Fruit fly (Drosophila melanogaster): ENCODE data around the gene pdgy.

Gene pdgy

dm6 chrX:14952097-14952844 lies 1.1 kb downstream of the pdgy start (continued):
- TF ChIP-seq zen2 (GFP tag; IDR thresholded peaks at IDR 0.05; ENCODE audit: partially characterized antibody) = no peak
- TF ChIP-seq CG6683 (GFP tag; optimal IDR thresholded peaks at IDR 0.05) = no peak
- TF ChIP-seq CG10543 (GFP tag; optimal IDR thresholded peaks at IDR 0.05) = no peak
- peak; percentile 33 for TF ChIP-seq sqz (GFP tag; optimal IDR thresholded peaks at IDR 0.05)
- TF ChIP-seq CG11093 (GFP tag; IDR thresholded peaks at IDR 0.05) = no peak
- TF ChIP-seq Gsc (GFP tag; IDR thresholded peaks at IDR 0.05) = no peak
- no peak for TF ChIP-seq ftz-f1 (GFP tag; optimal IDR thresholded peaks at IDR 0.05)
- TF ChIP-seq gce (GFP tag; IDR thresholded peaks at IDR 0.05) = peak; percentile 34; the same call in 1 of the 3 replicates
- peak; percentile 54 for TF ChIP-seq fd96Cb (tag; optimal IDR thresholded peaks at IDR 0.05)
- TF ChIP-seq BtbVII (GFP tag; optimal IDR thresholded peaks at IDR 0.05) = no peak
- no peak for TF ChIP-seq CG9797 (GFP tag; optimal IDR thresholded peaks at IDR 0.05)
- no peak for TF ChIP-seq CG7928 (GFP tag; optimal IDR thresholded peaks at IDR 0.05)
- TF ChIP-seq chif (GFP tag; optimal IDR thresholded peaks at IDR 0.05) = peak in 1 of 2 experiments; percentile 53
- TF ChIP-seq CG14014 (GFP tag; IDR thresholded peaks at IDR 0.05) = no peak
- TF ChIP-seq corto (GFP tag; optimal IDR thresholded peaks at IDR 0.05) = no peak
- no peak for TF ChIP-seq CG3847 (GFP tag; IDR thresholded peaks at IDR 0.05)
- no peak for TF ChIP-seq tio (GFP tag; optimal IDR thresholded peaks at IDR 0.05)
- TF ChIP-seq CG30020 (tag; optimal IDR thresholded peaks at IDR 0.05) = no peak
- peak; percentile 64 for TF ChIP-seq CG31441 (GFP tag; IDR thresholded peaks at IDR 0.05)
- no peak for TF ChIP-seq CG10209 (GFP tag; optimal IDR thresholded peaks at IDR 0.05)
- TF ChIP-seq slou (GFP tag; optimal IDR thresholded peaks at IDR 0.05) = no peak
- peak; percentile 36 for TF ChIP-seq tin (GFP tag; optimal IDR thresholded peaks at IDR 0.05)
- TF ChIP-seq CG32532 (GFP tag; IDR thresholded peaks at IDR 0.05) = no peak
- peak; percentile 0 for TF ChIP-seq CG11723 (GFP tag; optimal IDR thresholded peaks at IDR 0.05)
- no peak for TF ChIP-seq CG31224 (GFP tag; IDR thresholded peaks at IDR 0.05)
- no peak for TF ChIP-seq Dll (GFP tag; IDR thresholded peaks at IDR 0.05; ENCODE audit: partially characterized antibody)
- TF ChIP-seq CG12236 (GFP tag; optimal IDR thresholded peaks at IDR 0.05) = peak; percentile 32
- peak; percentile 13 for TF ChIP-seq gsb-n (tag; optimal IDR thresholded peaks at IDR 0.05)
- TF ChIP-seq repo (GFP tag; optimal IDR thresholded peaks at IDR 0.05) = no peak
- TF ChIP-seq gcm2 (GFP tag; optimal IDR thresholded peaks at IDR 0.05) = no peak
- TF ChIP-seq bab2 (GFP tag; optimal IDR thresholded peaks at IDR 0.05) = peak; percentile 1
- no peak for TF ChIP-seq CG14050 (GFP tag; IDR thresholded peaks at IDR 0.05)
- TF ChIP-seq CG17912 (GFP tag; optimal IDR thresholded peaks at IDR 0.05) = no peak
- TF ChIP-seq CG34376 (GFP tag; optimal IDR thresholded peaks at IDR 0.05) = no peak
- TF ChIP-seq pfk (GFP tag; optimal IDR thresholded peaks at IDR 0.05) = no peak
- TF ChIP-seq E2f1 (GFP tag; IDR thresholded peaks at IDR 0.05) = peak; percentile 33; the same call in 1 of the 2 replicates
- no peak for TF ChIP-seq gsb (GFP tag; IDR thresholded peaks at IDR 0.05)
- TF ChIP-seq CG17802 (tag; optimal IDR thresholded peaks at IDR 0.05) = no peak
- TF ChIP-seq CG5180 (GFP tag; optimal IDR thresholded peaks at IDR 0.05) = no peak
- TF ChIP-seq al (GFP tag; IDR thresholded peaks at IDR 0.05) = no peak
- peak; percentile 11 for TF ChIP-seq gcm (GFP tag; optimal IDR thresholded peaks at IDR 0.05)
- TF ChIP-seq CG14667 (GFP tag; IDR thresholded peaks at IDR 0.05) = peak; percentile 19; the same call in 1 of the 2 replicates
- TF ChIP-seq Ets97D (GFP tag; optimal IDR thresholded peaks at IDR 0.05) = no peak
- TF ChIP-seq br (optimal IDR thresholded peaks at IDR 0.05) = no peak
- no peak for TF ChIP-seq exex (tag; optimal IDR thresholded peaks at IDR 0.05)
- TF ChIP-seq CG32772 (GFP tag; IDR thresholded peaks at IDR 0.05) = peak; percentile 57; the same call in 1 of the 2 replicates
- no peak for TF ChIP-seq ac (GFP tag; optimal IDR thresholded peaks at IDR 0.05)
- TF ChIP-seq CG6765 (GFP tag; optimal IDR thresholded peaks at IDR 0.05) = no peak
- TF ChIP-seq Ada2b (GFP tag; IDR thresholded peaks at IDR 0.05) = 0 out of 2 replicates have a peak, but pooled peaks have one; percentile 7
- TF ChIP-seq zen (tag; optimal IDR thresholded peaks at IDR 0.05) = no peak

Data from whole organism, embryonic.